Worm (Caenorhabditis elegans) whole organism, L2 larva: ENCODE measurements around the gene prmt-9.
"Not testable (repeated sequence)": the region's sequence is repeated elsewhere in the genome, so short reads cannot be mapped to it uniquely, and the experiment has no call there.

Source experiments
- elt-3 ChIP-seq: sonication (generic microtip); optimal IDR thresholded peaks from 2 replicates; lab custom pipeline; 2017; ENCODE audit warnings: missing biosample characterization, missing genetic modification characterization
- lin-13 ChIP-seq: fragments of 150-350 bp; optimal IDR thresholded peaks from 2 replicates; lab custom pipeline; 2014; ENCODE audit warnings: missing biosample characterization, missing genetic modification reagents, missing genetic modification characterization
- nhr-12 ChIP-seq: fragments of 150-350 bp; optimal IDR thresholded peaks from 2 replicates; lab custom pipeline; 2014; ENCODE audit warnings: missing biosample characterization, missing genetic modification characterization
- nhr-21 ChIP-seq: fragments of 150-350 bp; optimal IDR thresholded peaks from 2 replicates; lab custom pipeline; 2014; ENCODE audit warnings: missing biosample characterization, missing genetic modification characterization

ce11 chrIV:12677137-12677536 lies 7.0 kb downstream of the prmt-9 start, which contains the start of gene T23B5.6:
- TF ChIP-seq elt-3; lin-13 (GFP tag; lab: Kevin White, UChicago); nhr-21; nhr-12 (tag; lab: Kevin White, UChicago): not testable (repeated sequence)
